Worm (Caenorhabditis elegans): Measurements from ENCODE around the gene W02D7.5.

W02D7.5 gene

ce11 chrV:8278830-8279229 is 20.2 kb downstream of the W02D7.5 start, which contains the start of gene str-136:
TSS of gene str-136 (minus strand) at chrV:8278930.
- TF ChIP-seq ceh-83 (GFP tag; optimal IDR thresholded peaks at IDR 0.05): no peak
- TF ChIP-seq unc-39 (tag; optimal IDR thresholded peaks at IDR 0.05): no peak
- TF ChIP-seq nhr-28 (tag; optimal IDR thresholded peaks at IDR 0.05): no peak
- no peak for TF ChIP-seq ceh-43 (GFP tag; optimal IDR thresholded peaks at IDR 0.05)
- TF ChIP-seq nhr-76 (tag; optimal IDR thresholded peaks at IDR 0.05): no peak
- TF ChIP-seq ceh-39 (tag; optimal IDR thresholded peaks at IDR 0.05): no peak
- no peak for TF ChIP-seq pha-4 (tag; optimal IDR thresholded peaks at IDR 0.05)
- no peak for TF ChIP-seq lin-13 (tag; optimal IDR thresholded peaks at IDR 0.05)
- no peak for TF ChIP-seq sem-2 (GFP tag; optimal IDR thresholded peaks at IDR 0.05)
- TF ChIP-seq mls-2 (tag; optimal IDR thresholded peaks at IDR 0.05): no peak
- no peak for TF ChIP-seq flh-1 (GFP tag; optimal IDR thresholded peaks at IDR 0.05)
- TF ChIP-seq nhr-2 (tag; optimal IDR thresholded peaks at IDR 0.05): no peak
- no peak for TF ChIP-seq nhr-237 (tag; optimal IDR thresholded peaks at IDR 0.05)
- no peak for TF ChIP-seq lin-32 (GFP tag; optimal IDR thresholded peaks at IDR 0.05)
- TF ChIP-seq blmp-1 (tag; optimal IDR thresholded peaks at IDR 0.05): no peak

- no peak for TF ChIP-seq unc-39 (tag; optimal IDR thresholded peaks at IDR 0.05)
- TF ChIP-seq nhr-237 (tag; optimal IDR thresholded peaks at IDR 0.05): no peak
- no peak for TF ChIP-seq elt-1 (tag; optimal IDR thresholded peaks at IDR 0.05; ENCODE audit: borderline replicate concordance, insufficient read depth)
- no peak for TF ChIP-seq unc-120 (tag; optimal IDR thresholded peaks at IDR 0.05; ENCODE audit: poor library complexity, severe bottlenecking)
- TF ChIP-seq elt-3 (tag; optimal IDR thresholded peaks at IDR 0.05): no peak
- no peak for TF ChIP-seq bed-3 (GFP tag; optimal IDR thresholded peaks at IDR 0.05)
- TF ChIP-seq lin-13 (tag; optimal IDR thresholded peaks at IDR 0.05): no peak
- TF ChIP-seq pha-4 (tag; optimal IDR thresholded peaks at IDR 0.05): no peak
- TF ChIP-seq sptf-1 (tag; optimal IDR thresholded peaks at IDR 0.05): no peak
- TF ChIP-seq lsy-2 (tag; optimal IDR thresholded peaks at IDR 0.05): no peak
- no peak for TF ChIP-seq lin-32 (GFP tag; optimal IDR thresholded peaks at IDR 0.05)
- TF ChIP-seq cnd-1 (tag; optimal IDR thresholded peaks at IDR 0.05): no peak
- no peak for TF ChIP-seq mep-1 (tag; optimal IDR thresholded peaks at IDR 0.05)
- TF ChIP-seq zip-8 (tag; optimal IDR thresholded peaks at IDR 0.05): no peak
- no peak for TF ChIP-seq ceh-83 (GFP tag; optimal IDR thresholded peaks at IDR 0.05)
- no peak for TF ChIP-seq nhr-12 (tag; optimal IDR thresholded peaks at IDR 0.05)
- no peak for TF ChIP-seq snpc-4 (tag; optimal IDR thresholded peaks at IDR 0.05)
Observed at ce11 chrV:8271995-8272394, 27.0 kb downstream of the W02D7.5 start, which contains the start of gene asp-5. TSS of gene asp-5 (plus strand) at chrV:8272385.

ce11 chrV:8271395-8271794 is 27.6 kb downstream of the W02D7.5 start:
- TF ChIP-seq sem-2 (GFP tag; optimal IDR thresholded peaks at IDR 0.05) (no peak), lsy-2 (tag; optimal IDR thresholded peaks at IDR 0.05) (no peak), mep-1 (tag; optimal IDR thresholded peaks at IDR 0.05) (no peak)

ce11 chrV:8269878-8270277 is 29.2 kb downstream of the W02D7.5 start:
- no peak for TF ChIP-seq snpc-4 (tag; optimal IDR thresholded peaks at IDR 0.05)
- TF ChIP-seq drap-1 (GFP tag; optimal IDR thresholded peaks at IDR 0.05): no peak
- TF ChIP-seq pha-4 (tag; optimal IDR thresholded peaks at IDR 0.05): no peak
- TF ChIP-seq ztf-11 (tag; optimal IDR thresholded peaks at IDR 0.05): no peak
- no peak for TF ChIP-seq mls-2 (tag; optimal IDR thresholded peaks at IDR 0.05)
- TF ChIP-seq nhr-12 (tag; optimal IDR thresholded peaks at IDR 0.05): no peak
- TF ChIP-seq tbx-8 (GFP tag; optimal IDR thresholded peaks at IDR 0.05): no peak
- no peak for TF ChIP-seq unc-120 (tag; optimal IDR thresholded peaks at IDR 0.05; ENCODE audit: poor library complexity, severe bottlenecking)

- no peak for TF ChIP-seq ceh-83 (GFP tag; optimal IDR thresholded peaks at IDR 0.05)
- TF ChIP-seq lin-32 (GFP tag; optimal IDR thresholded peaks at IDR 0.05): no peak
- TF ChIP-seq nhr-2 (tag; optimal IDR thresholded peaks at IDR 0.05): no peak
- TF ChIP-seq bed-3 (GFP tag; optimal IDR thresholded peaks at IDR 0.05): no peak
- no peak for TF ChIP-seq mls-2 (tag; optimal IDR thresholded peaks at IDR 0.05)
- no peak for TF ChIP-seq elt-3 (tag; optimal IDR thresholded peaks at IDR 0.05)
- TF ChIP-seq ham-2 (GFP tag; optimal IDR thresholded peaks at IDR 0.05): no peak
- TF ChIP-seq ceh-43 (GFP tag; optimal IDR thresholded peaks at IDR 0.05): no peak
- no peak for TF ChIP-seq unc-39 (tag; optimal IDR thresholded peaks at IDR 0.05)
- no peak for TF ChIP-seq unc-62 (GFP tag; optimal IDR thresholded peaks at IDR 0.05)
- TF ChIP-seq mep-1 (tag; optimal IDR thresholded peaks at IDR 0.05): no peak
- no peak for TF ChIP-seq nhr-12 (tag; optimal IDR thresholded peaks at IDR 0.05)
- TF ChIP-seq lin-13 (tag; optimal IDR thresholded peaks at IDR 0.05): no peak
Observed at ce11 chrV:8268902-8269301, 30.1 kb downstream of the W02D7.5 start, which contains the start of the genes asp-6 and asp-12. TSS of gene asp-6 (minus strand) at chrV:8268937. TSS of gene asp-12 (plus strand) at chrV:8269210.
